Worm (Caenorhabditis elegans): ENCODE measurements around the gene T02H6.7.

T02H6.7 gene

ce11 chrII:675303-675702, 7.1 kb upstream of the T02H6.7 start, which contains the start of gene Y39F10C.1:
TSS of gene Y39F10C.1 (plus strand) at chrII:675603.
- TF ChIP-seq elt-3 (tag; optimal IDR thresholded peaks at IDR 0.05): no peak
- TF ChIP-seq flh-1 (GFP tag; optimal IDR thresholded peaks at IDR 0.05): no peak
- no peak for TF ChIP-seq ces-1 (GFP tag; optimal IDR thresholded peaks at IDR 0.05)
- TF ChIP-seq nhr-237 (tag; optimal IDR thresholded peaks at IDR 0.05): no peak
- no peak for TF ChIP-seq mab-5 (tag; optimal IDR thresholded peaks at IDR 0.05)

ce11 chrII:675822-676221, 6.6 kb upstream of the T02H6.7 start:
- TF ChIP-seq ceh-83 (GFP tag; optimal IDR thresholded peaks at IDR 0.05): no peak
- TF ChIP-seq lsy-2 (tag; optimal IDR thresholded peaks at IDR 0.05): no peak
- TF ChIP-seq ces-1 (GFP tag; optimal IDR thresholded peaks at IDR 0.05): no peak
- TF ChIP-seq pha-4 (tag; optimal IDR thresholded peaks at IDR 0.05): no peak
- TF ChIP-seq ceh-39 (tag; optimal IDR thresholded peaks at IDR 0.05): no peak
- TF ChIP-seq lin-13 (tag; optimal IDR thresholded peaks at IDR 0.05): no peak

DNA sequence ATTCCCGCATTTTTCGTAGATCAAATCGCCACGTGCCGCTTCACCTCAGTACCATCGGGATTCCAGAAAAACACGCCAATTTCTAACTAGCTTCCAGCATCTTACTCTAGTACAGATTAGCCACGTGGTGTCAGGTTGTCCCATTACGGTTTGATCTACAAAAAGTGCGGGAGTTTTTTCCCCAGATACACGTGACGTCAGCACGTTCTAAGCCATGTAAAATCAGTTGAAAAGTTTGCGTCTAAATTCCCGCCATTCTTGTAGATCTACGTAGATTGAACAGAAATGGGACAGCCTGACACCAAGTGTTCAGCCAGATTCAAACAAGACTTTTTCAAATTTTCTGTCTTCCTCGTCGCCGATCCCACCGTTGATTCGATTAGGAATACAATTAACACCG, 3.8 kb upstream of the T02H6.7 start, which contains the start of gene T02H6.9:
Gene T02H6.9 (plus strand): TSS at position 301 of the 400 bp plus-strand sequence.
- TF ChIP-seq drap-1 (GFP tag; optimal IDR thresholded peaks at IDR 0.05) (no peak), ceh-39 (tag; optimal IDR thresholded peaks at IDR 0.05) (no peak), nhr-2 (tag; optimal IDR thresholded peaks at IDR 0.05) (no peak), bed-3 (GFP tag; optimal IDR thresholded peaks at IDR 0.05) (no peak), zip-8 (tag; optimal IDR thresholded peaks at IDR 0.05) (no peak), snpc-4 (tag; optimal IDR thresholded peaks at IDR 0.05) (no peak), M03D4.4 (tag; optimal IDR thresholded peaks at IDR 0.05) (no peak), unc-120 (tag; optimal IDR thresholded peaks at IDR 0.05; ENCODE audit: poor library complexity, severe bottlenecking) (no peak), ztf-11 (tag; optimal IDR thresholded peaks at IDR 0.05) (no peak), nhr-12 (tag; optimal IDR thresholded peaks at IDR 0.05) (no peak), ces-1 (GFP tag; optimal IDR thresholded peaks at IDR 0.05) (no peak), unc-62 (GFP tag; optimal IDR thresholded peaks at IDR 0.05) (no peak), flh-1 (GFP tag; optimal IDR thresholded peaks at IDR 0.05) (no peak), lin-13 (tag; optimal IDR thresholded peaks at IDR 0.05) (no peak), pha-4 (tag; optimal IDR thresholded peaks at IDR 0.05) (no peak), cnd-1 (tag; optimal IDR thresholded peaks at IDR 0.05) (no peak), mls-2 (tag; optimal IDR thresholded peaks at IDR 0.05) (no peak), unc-39 (tag; optimal IDR thresholded peaks at IDR 0.05) (no peak)

DNA sequence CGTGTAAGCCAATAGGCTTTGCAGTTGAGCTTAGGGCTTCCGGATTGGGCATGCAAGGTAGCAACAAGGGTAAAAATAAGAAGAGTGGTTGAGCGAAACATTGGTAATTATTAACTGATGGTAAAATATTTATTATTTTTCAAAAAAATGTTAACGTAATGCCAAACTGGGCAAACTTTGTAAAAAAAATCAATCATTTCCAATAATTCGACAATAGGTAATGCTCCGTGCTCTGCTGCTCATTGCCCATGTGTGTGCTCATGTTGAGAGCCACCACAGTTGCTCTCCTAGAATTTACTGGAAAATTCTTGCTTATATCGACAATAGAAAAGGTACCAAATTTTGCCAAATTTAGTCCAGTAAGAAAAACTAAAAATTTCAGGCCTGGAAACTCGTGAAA, 1.8 kb upstream of the T02H6.7 start, which contains the start of the genes T02H6.10 and T02H6.8:
Gene T02H6.10 (minus strand): TSS at position 101 of the 400 bp plus-strand sequence.
Gene T02H6.8 (plus strand): TSS at position 221 of the 400 bp plus-strand sequence.
- no peak for TF ChIP-seq elt-3 (tag; optimal IDR thresholded peaks at IDR 0.05)
- TF ChIP-seq elt-1 (tag; optimal IDR thresholded peaks at IDR 0.05; ENCODE audit: borderline replicate concordance, insufficient read depth): no peak
- no peak for TF ChIP-seq pha-4 (tag; optimal IDR thresholded peaks at IDR 0.05)
- no peak for TF ChIP-seq lin-13 (tag; optimal IDR thresholded peaks at IDR 0.05)
- no peak for TF ChIP-seq zip-8 (tag; optimal IDR thresholded peaks at IDR 0.05)
- no peak for TF ChIP-seq ceh-39 (tag; optimal IDR thresholded peaks at IDR 0.05)
- no peak for TF ChIP-seq drap-1 (GFP tag; optimal IDR thresholded peaks at IDR 0.05)

ce11 chrII:683467-683866, 1.0 kb downstream of the T02H6.7 start, which contains the start of gene T02H6.6:
TSS of gene T02H6.6 (plus strand) at chrII:683767.
- no peak for TF ChIP-seq mep-1 (tag; optimal IDR thresholded peaks at IDR 0.05)
- TF ChIP-seq hlh-1 (tag; optimal IDR thresholded peaks at IDR 0.05): peak; percentile 63

DNA sequence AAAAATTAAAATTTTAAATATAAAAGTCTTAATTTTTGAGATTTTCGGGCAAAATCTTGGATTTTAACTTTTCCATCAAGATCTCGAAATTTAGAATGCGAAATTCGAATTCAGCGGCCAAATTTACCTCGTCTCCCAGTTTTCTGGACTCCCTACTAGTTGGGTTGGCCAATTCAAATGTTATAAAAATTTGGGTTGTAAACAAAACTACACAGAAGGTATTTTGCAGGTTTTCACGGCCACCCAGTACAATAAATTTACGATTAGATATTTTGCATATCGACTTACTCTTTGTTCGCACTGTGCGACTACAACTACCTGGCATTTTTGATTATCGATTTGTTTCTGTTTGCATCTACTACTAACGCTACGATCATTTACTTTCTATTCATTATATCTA, 2.4 kb downstream of the T02H6.7 start, which contains the start of gene T02H6.5:
Gene T02H6.5 (plus strand): TSS at position 301 of the 400 bp plus-strand sequence.
- TF ChIP-seq ceh-43 (GFP tag; optimal IDR thresholded peaks at IDR 0.05): no peak
- no peak for TF ChIP-seq mep-1 (tag; optimal IDR thresholded peaks at IDR 0.05)
- TF ChIP-seq nhr-2 (tag; optimal IDR thresholded peaks at IDR 0.05): no peak
- no peak for TF ChIP-seq blmp-1 (tag; optimal IDR thresholded peaks at IDR 0.05)
- no peak for TF ChIP-seq mab-5 (tag; optimal IDR thresholded peaks at IDR 0.05)
- TF ChIP-seq M03D4.4 (tag; optimal IDR thresholded peaks at IDR 0.05): no peak
- no peak for TF ChIP-seq lin-13 (tag; optimal IDR thresholded peaks at IDR 0.05)
- no peak for TF ChIP-seq nhr-237 (tag; optimal IDR thresholded peaks at IDR 0.05)
- TF ChIP-seq unc-62 (GFP tag; optimal IDR thresholded peaks at IDR 0.05): no peak
- TF ChIP-seq ceh-83 (GFP tag; optimal IDR thresholded peaks at IDR 0.05): no peak
- no peak for TF ChIP-seq bed-3 (GFP tag; optimal IDR thresholded peaks at IDR 0.05)
- TF ChIP-seq ham-2 (GFP tag; optimal IDR thresholded peaks at IDR 0.05): no peak
- no peak for TF ChIP-seq unc-39 (tag; optimal IDR thresholded peaks at IDR 0.05)
- no peak for TF ChIP-seq mls-2 (tag; optimal IDR thresholded peaks at IDR 0.05)

Data from whole organism, mixed stage, embryonic.